Fruit fly (Drosophila melanogaster) whole organism, wandering third instar larva: Measurements from ENCODE around the gene kraken.

Experiments used
- Abd-B ChIP-seq: fragments of >200 bp; optimal IDR thresholded peaks from 2 replicates; lab custom pipeline; 2017; ENCODE audit warnings: missing biosample characterization, missing genetic modification characterization
- CG32264 ChIP-seq: fragments of 200-800 bp; sonication (Bioruptor generic); optimal IDR thresholded peaks from 2 replicates; lab custom pipeline; 2016; ENCODE audit warnings: missing biosample characterization, missing genetic modification characterization
- CG9705 ChIP-seq: fragments of 200-800 bp; sonication (Bioruptor generic); optimal IDR thresholded peaks from 2 replicates; lab custom pipeline; 2018; ENCODE audit warnings: missing biosample characterization, mild to moderate bottlenecking, missing genetic modification characterization
- CrebA ChIP-seq: fragments of 200-800 bp; sonication (Bioruptor generic); optimal IDR thresholded peaks from 2 replicates; lab custom pipeline; 2016; ENCODE audit warnings: missing biosample characterization, mild to moderate bottlenecking, missing genetic modification characterization, borderline replicate concordance
- Dfd ChIP-seq: fragments of >200 bp; optimal IDR thresholded peaks from 2 replicates; lab custom pipeline; 2017; ENCODE audit warnings: missing biosample characterization, missing genetic modification characterization
- Dif ChIP-seq: fragments of 200-275, 200-300 bp; sonication (Bioruptor generic); optimal IDR thresholded peaks from 2 replicates; lab custom pipeline; 2018; ENCODE audit warnings: missing biosample characterization, missing genetic modification characterization; ENCODE audit not compliant: partially characterized antibody
- GATAd ChIP-seq: sonication (Bioruptor generic); optimal IDR thresholded peaks from 2 replicates; lab custom pipeline; 2016; ENCODE audit warnings: missing biosample characterization, missing genetic modification characterization
- HLH106 ChIP-seq: fragments of 200-800 bp; optimal IDR thresholded peaks from 3 replicates; lab custom pipeline; 2019; ENCODE audit warnings: missing biosample characterization, mild to moderate bottlenecking, missing genetic modification characterization, moderate library complexity
- Hnf4 ChIP-seq: fragments of 200-800 bp; sonication (Bioruptor generic); optimal IDR thresholded peaks from 2 replicates; lab custom pipeline; 2016; ENCODE audit warnings: missing biosample characterization, mild to moderate bottlenecking, missing genetic modification characterization
- Hr83 ChIP-seq: fragments of 200-300 bp; sonication (Bioruptor generic); optimal IDR thresholded peaks from 2 replicates; lab custom pipeline; 2016; ENCODE audit warnings: missing biosample characterization, mild to moderate bottlenecking, missing genetic modification characterization, moderate library complexity; ENCODE audit not compliant: poor library complexity, severe bottlenecking
- Jra ChIP-seq: sonication (Bioruptor generic); optimal IDR thresholded peaks from 2 replicates; lab custom pipeline; 2016; ENCODE audit warnings: missing biosample characterization, missing genetic modification characterization
- Mio ChIP-seq: sonication (Bioruptor generic); optimal IDR thresholded peaks from 2 replicates; lab custom pipeline; 2016; ENCODE audit warnings: missing biosample characterization, missing genetic modification characterization
- Myc ChIP-seq: fragments of >200 bp; optimal IDR thresholded peaks from 2 replicates; lab custom pipeline; 2017
- N ChIP-seq: fragments of >200 bp; optimal IDR thresholded peaks from 2 replicates; lab custom pipeline; 2018; ENCODE audit warnings: missing biosample characterization, missing external identifiers, missing genetic modification characterization
- OdsH ChIP-seq: fragments of 200-800 bp; sonication (Bioruptor generic); optimal IDR thresholded peaks from 2 replicates; lab custom pipeline; 2016; ENCODE audit warnings: missing biosample characterization, mild to moderate bottlenecking, missing genetic modification characterization
- Rel ChIP-seq, 2 experiments: fragments of 200-800 bp; sonication (Bioruptor generic) in 1 of 2; optimal IDR thresholded peaks; 2 replicates in 1 of 2; 3 replicates in 1 of 2; lab custom pipeline; 2016 to 2019; ENCODE audit warnings: mild to moderate bottlenecking in 2 of 2, missing biosample characterization in 2 of 2, missing genetic modification characterization in 2 of 2, moderate library complexity in 1 of 2
- Sp1 ChIP-seq: fragments of 200-800 bp; sonication (Bioruptor generic); optimal IDR thresholded peaks from 3 replicates; lab custom pipeline; 2019; ENCODE audit warnings: missing biosample characterization, mild to moderate bottlenecking, missing genetic modification characterization, moderate library complexity
- Vsx2 ChIP-seq: fragments of 200-300, 225-300 bp; sonication (Bioruptor generic); optimal IDR thresholded peaks from 2 replicates; lab custom pipeline; 2018; ENCODE audit warnings: missing biosample characterization, missing genetic modification characterization; ENCODE audit not compliant: partially characterized antibody
- br ChIP-seq: fragments of 200-800 bp; sonication (Bioruptor generic); optimal IDR thresholded peaks from 2 replicates; lab custom pipeline; 2016; ENCODE audit warnings: missing biosample characterization, missing genetic modification characterization
- dmrt93B ChIP-seq: fragments of 200-800 bp; sonication (Bioruptor generic); optimal IDR thresholded peaks from 2 replicates; lab custom pipeline; 2018; ENCODE audit warnings: missing biosample characterization, mild to moderate bottlenecking, missing genetic modification characterization
- dsf ChIP-seq: sonication (Bioruptor generic); optimal IDR thresholded peaks from 2 replicates; lab custom pipeline; 2016; ENCODE audit warnings: missing biosample characterization, missing genetic modification characterization, borderline replicate concordance
- ey ChIP-seq: fragments of 200-800 bp; sonication (Bioruptor generic); optimal IDR thresholded peaks from 2 replicates; lab custom pipeline; 2016; ENCODE audit warnings: missing biosample characterization, missing genetic modification characterization
- foxo ChIP-seq, 2 experiments: fragments of 200-800 bp; sonication (Bioruptor generic); optimal IDR thresholded peaks; 2 replicates in 1 of 2; 3 replicates in 1 of 2; lab custom pipeline; 2016 to 2017; ENCODE audit warnings: missing biosample characterization in 2 of 2, missing genetic modification characterization in 2 of 2
- fru ChIP-seq: fragments of 200-800 bp; sonication (Bioruptor generic); optimal IDR thresholded peaks from 3 replicates; lab custom pipeline; 2016; ENCODE audit warnings: missing biosample characterization, mild to moderate bottlenecking, missing genetic modification characterization
- h ChIP-seq: fragments of 200-800 bp; sonication (Bioruptor generic); optimal IDR thresholded peaks from 3 replicates; lab custom pipeline; 2016; ENCODE audit warnings: missing biosample characterization, mild to moderate bottlenecking, missing genetic modification characterization
- jim ChIP-seq: fragments of 175-275, 200-325 bp; sonication (Bioruptor generic); optimal IDR thresholded peaks from 2 replicates; lab custom pipeline; 2016; ENCODE audit warnings: missing biosample characterization, mild to moderate bottlenecking, missing genetic modification characterization
- lola ChIP-seq: fragments of >200 bp; optimal IDR thresholded peaks from 2 replicates; lab custom pipeline; 2017; ENCODE audit warnings: missing biosample characterization, missing genetic modification characterization
- pan ChIP-seq: fragments of >200 bp; optimal IDR thresholded peaks from 2 replicates; lab custom pipeline; 2017
- psq ChIP-seq: fragments of 200-800 bp; sonication (Bioruptor generic); optimal IDR thresholded peaks from 3 replicates; lab custom pipeline; 2017; ENCODE audit warnings: missing biosample characterization, mild to moderate bottlenecking, missing genetic modification characterization, moderate library complexity
- rgr ChIP-seq: fragments of 200-800 bp; sonication (Bioruptor generic); optimal IDR thresholded peaks from 3 replicates; lab custom pipeline; 2016; ENCODE audit warnings: missing biosample characterization, mild to moderate bottlenecking, missing genetic modification characterization
- sage ChIP-seq: fragments of 200-800 bp; sonication (Bioruptor generic); optimal IDR thresholded peaks from 2 replicates; lab custom pipeline; 2016; ENCODE audit warnings: missing biosample characterization, mild to moderate bottlenecking, missing genetic modification characterization
- sv ChIP-seq: fragments of 200-800 bp; sonication (Bioruptor generic); optimal IDR thresholded peaks from 3 replicates; lab custom pipeline; 2016; ENCODE audit warnings: missing biosample characterization, missing genetic modification characterization
- usp ChIP-seq: fragments of >200 bp; optimal IDR thresholded peaks from 2 replicates; lab custom pipeline; 2017; ENCODE audit warnings: missing biosample characterization, missing genetic modification characterization
- woc ChIP-seq: sonication (Bioruptor generic); optimal IDR thresholded peaks from 2 replicates; lab custom pipeline; 2016; ENCODE audit warnings: missing biosample characterization, mild to moderate bottlenecking, missing genetic modification characterization

Gene kraken

DNA sequence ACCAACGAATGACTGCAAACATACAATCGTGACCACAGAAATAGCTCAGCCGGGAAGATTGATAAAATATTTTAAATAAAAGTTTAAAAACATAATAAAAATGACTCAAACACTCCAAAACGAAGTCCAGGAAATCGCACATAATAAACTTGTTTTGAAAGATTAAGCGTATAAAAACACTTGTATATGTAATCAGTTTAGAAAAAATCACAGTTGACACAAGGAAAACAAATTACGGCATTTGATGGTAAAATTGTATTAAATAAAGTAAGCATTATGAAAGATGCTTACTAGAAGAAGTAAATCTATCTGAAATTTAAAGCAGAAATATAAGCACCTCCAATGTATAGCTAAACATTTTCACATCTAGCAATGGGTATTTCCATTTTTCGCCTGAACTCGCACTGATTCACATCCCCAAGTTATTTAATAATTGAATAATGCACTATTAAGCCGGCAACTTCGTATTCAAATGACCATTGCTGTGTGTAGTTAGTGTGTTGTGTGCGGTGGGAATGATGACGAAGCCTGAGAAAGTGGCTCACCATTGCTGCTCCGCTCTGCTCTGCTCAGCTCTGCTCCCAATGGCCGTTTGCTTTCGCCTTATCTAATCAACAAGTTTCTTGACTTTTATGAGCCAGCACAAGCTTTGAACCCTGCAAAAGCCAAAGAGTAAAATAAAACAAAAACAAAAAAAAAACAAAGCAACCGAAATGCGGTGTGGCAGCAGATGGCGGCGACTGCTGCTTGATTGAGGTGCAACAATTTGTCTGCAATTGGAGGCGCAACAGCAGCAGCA lies 5.2 kb upstream of the kraken start:
- TF ChIP-seq dsf (GFP tag; lab: Kevin White, UChicago) (no peak), woc (GFP tag; lab: Kevin White, UChicago) (peak; percentile 36), CrebA (GFP tag; lab: Kevin White, UChicago) (no peak), ey (GFP tag; lab: Kevin White, UChicago) (peak; percentile 42), rgr (GFP tag; lab: Kevin White, UChicago) (peak; percentile 42), usp (GFP tag; lab: Kevin White, UChicago) (no peak), lola (no peak), pan (lab: Kevin White, UChicago) (no peak), dmrt93B (peak; percentile 25), psq (GFP tag; lab: Kevin White, UChicago) (peak; percentile 15), Rel (GFP tag; optimal IDR thresholded peaks at IDR 0.05; lab: Kevin White, UChicago) (no peak), Rel (tag; optimal IDR thresholded peaks at IDR 0.05; lab: Kevin White, UChicago) (no peak), HLH106 (tag; lab: Kevin White, UChicago) (peak; percentile 25), Abd-B (GFP tag; lab: Kevin White, UChicago) (no peak), h (GFP tag; lab: Kevin White, UChicago) (peak; percentile 35), foxo (GFP tag; optimal IDR thresholded peaks at IDR 0.05; lab: Kevin White, UChicago) (peak in 1 of 2 experiments; percentile 55), fru (peak; percentile 17), OdsH (GFP tag; lab: Kevin White, UChicago) (peak; percentile 41), Sp1 (GFP tag; lab: Kevin White, UChicago) (peak; percentile 35), CG32264 (GFP tag; lab: Kevin White, UChicago) (no peak)

DNA sequence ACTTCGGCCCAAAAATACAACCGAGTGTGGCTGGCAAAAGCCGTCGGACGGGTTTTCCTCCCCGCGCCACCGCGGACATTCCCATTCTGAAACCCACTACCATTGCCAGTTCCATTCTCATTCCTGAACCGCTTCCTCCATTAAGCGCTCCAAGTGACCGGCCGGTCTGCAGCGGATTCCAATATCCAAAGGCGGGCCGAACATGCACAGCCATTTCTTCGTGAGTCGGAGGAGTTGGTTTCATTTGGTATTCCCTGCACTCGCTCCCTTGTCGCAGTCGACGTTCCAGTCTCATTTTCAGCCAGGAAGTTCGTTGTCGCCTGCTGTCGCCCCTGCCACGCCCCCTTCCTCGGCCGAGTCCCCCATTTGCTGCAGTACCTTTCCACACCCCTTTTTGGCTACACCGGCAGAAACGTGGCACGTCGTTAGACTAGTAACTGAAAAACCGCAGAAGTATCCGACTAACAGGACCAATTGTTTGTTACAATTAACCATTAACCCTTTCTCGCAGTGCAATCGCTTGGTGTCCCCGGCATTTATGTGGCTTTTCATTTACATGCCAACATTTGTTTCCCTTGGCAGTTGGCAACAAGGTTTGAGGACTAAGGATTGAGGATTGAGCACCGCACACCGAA lies 4.5 kb upstream of the kraken start:
- TF ChIP-seq psq (GFP tag; lab: Kevin White, UChicago) (peak; percentile 81), fru (peak; percentile 89), Hnf4 (peak; percentile 90), Sp1 (GFP tag; lab: Kevin White, UChicago) (peak; percentile 83), ey (GFP tag; lab: Kevin White, UChicago) (peak; percentile 85), N (no peak), Hr83 (GFP tag; lab: Kevin White, UChicago) (peak; percentile 89), Myc (lab: Kevin White, UChicago) (no peak), Rel (GFP tag; optimal IDR thresholded peaks at IDR 0.05; lab: Kevin White, UChicago) (peak; percentile 64), Rel (tag; optimal IDR thresholded peaks at IDR 0.05; lab: Kevin White, UChicago) (peak; percentile 48), Abd-B (GFP tag; lab: Kevin White, UChicago) (no peak), HLH106 (tag; lab: Kevin White, UChicago) (peak; percentile 86), Mio (GFP tag; lab: Kevin White, UChicago) (peak; percentile 13), sv (GFP tag; lab: Kevin White, UChicago) (no peak), woc (GFP tag; lab: Kevin White, UChicago) (peak; percentile 91), Dif (GFP tag; lab: Kevin White, UChicago) (peak; percentile 21), CG9705 (GFP tag; lab: Kevin White, UChicago) (peak; percentile 76), sage (peak; percentile 32), CG32264 (GFP tag; lab: Kevin White, UChicago) (peak; percentile 67), GATAd (no peak), h (GFP tag; lab: Kevin White, UChicago) (peak; percentile 86), jim (GFP tag; lab: Kevin White, UChicago) (no peak), lola (no peak), dmrt93B (peak; percentile 61), foxo (GFP tag; optimal IDR thresholded peaks at IDR 0.05; lab: Kevin White, UChicago) (peak; percentile 30 to 92), Jra (GFP tag; lab: Kevin White, UChicago) (peak; percentile 83), Vsx2 (GFP tag; lab: Kevin White, UChicago) (no peak), CrebA (GFP tag; lab: Kevin White, UChicago) (no peak), OdsH (GFP tag; lab: Kevin White, UChicago) (peak; percentile 83), Dfd (GFP tag; lab: Kevin White, UChicago) (no peak), br (GFP tag; lab: Kevin White, UChicago) (peak; percentile 89), rgr (GFP tag; lab: Kevin White, UChicago) (peak; percentile 82)
